Fruit fly (Drosophila melanogaster): ENCODE data around the gene CG14662.
A peak's percentile ranks its signal among the peaks of the same experiment; 100 is the strongest.

The CG14662 gene

DNA sequence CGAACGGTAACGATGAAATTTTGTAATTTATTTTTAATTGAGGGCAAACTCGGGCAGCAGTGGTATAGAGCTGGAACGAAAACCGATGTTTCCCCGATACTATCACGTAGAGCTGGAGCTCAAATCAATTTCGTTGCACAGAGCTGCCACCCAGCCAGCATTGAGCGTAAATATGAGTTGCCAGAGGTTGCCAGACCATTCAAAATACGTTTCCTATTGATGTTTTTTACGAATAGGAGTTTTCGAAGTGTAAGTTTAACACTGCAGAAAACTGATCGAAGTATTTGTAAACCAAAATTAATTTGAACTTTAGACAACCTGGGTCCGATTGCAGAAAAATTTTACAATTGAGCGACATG lies 31.5 kb downstream of the CG14662 start, which contains the start of gene Ubc6 (continued):
- TF ChIP-seq Hr78 (GFP tag; optimal IDR thresholded peaks at IDR 0.05) = no peak
- TF ChIP-seq her (GFP tag; optimal IDR thresholded peaks at IDR 0.05) = peak; percentile 100
- no peak for TF ChIP-seq MTF-1 (GFP tag; optimal IDR thresholded peaks at IDR 0.05; ENCODE audit: borderline replicate concordance)
- TF ChIP-seq hkb (optimal IDR thresholded peaks at IDR 0.05) = peak; percentile 80
- TF ChIP-seq hkb (GFP tag; IDR thresholded peaks at IDR 0.05) = no peak
- TF ChIP-seq CG32532 (GFP tag; IDR thresholded peaks at IDR 0.05) = no peak
- TF ChIP-seq pros (GFP tag; optimal IDR thresholded peaks at IDR 0.05) = no peak
- TF ChIP-seq vfl (GFP tag; optimal IDR thresholded peaks at IDR 0.05) = peak; percentile 76
- TF ChIP-seq Lhr (GFP tag; optimal IDR thresholded peaks at IDR 0.05) = peak; percentile 99
- peak; percentile 88 for TF ChIP-seq Elba2 (GFP tag; optimal IDR thresholded peaks at IDR 0.05)
- TF ChIP-seq CG18262 (tag; optimal IDR thresholded peaks at IDR 0.05) = peak; percentile 41
- peak; percentile 95 for TF ChIP-seq CG33213 (GFP tag; optimal IDR thresholded peaks at IDR 0.05)
- no peak for TF ChIP-seq fd102C (GFP tag; optimal IDR thresholded peaks at IDR 0.05)
- no peak for TF ChIP-seq sd (tag; optimal IDR thresholded peaks at IDR 0.05)
- TF ChIP-seq mam (GFP tag; optimal IDR thresholded peaks at IDR 0.05) = peak; percentile 85
- peak; percentile 62 for TF ChIP-seq exex (tag; optimal IDR thresholded peaks at IDR 0.05)
- peak; percentile 98 for TF ChIP-seq Ets65A (GFP tag)
- TF ChIP-seq CG11723 (GFP tag; optimal IDR thresholded peaks at IDR 0.05) = peak; percentile 9
- peak; percentile 31 for TF ChIP-seq Deaf1 (tag; optimal IDR thresholded peaks at IDR 0.05)
- no peak for TF ChIP-seq hbn (GFP tag; IDR thresholded peaks at IDR 0.05; ENCODE audit: partially characterized antibody)
- TF ChIP-seq Mrtf (GFP tag; IDR thresholded peaks at IDR 0.05) = no peak
- TF ChIP-seq NFAT (GFP tag; IDR thresholded peaks at IDR 0.05) = no peak
- peak; percentile 27 for TF ChIP-seq CG10431 (GFP tag; optimal IDR thresholded peaks at IDR 0.05)
- peak; percentile 55 for TF ChIP-seq CG9727 (GFP tag; optimal IDR thresholded peaks at IDR 0.05)
- no peak for TF ChIP-seq B-H1 (GFP tag; IDR thresholded peaks at IDR 0.05)
- TF ChIP-seq prd (optimal IDR thresholded peaks at IDR 0.05) = no peak
- TF ChIP-seq prd (GFP tag; IDR thresholded peaks at IDR 0.05) = no peak
- peak; percentile 79 for TF ChIP-seq CG9609 (GFP tag; optimal IDR thresholded peaks at IDR 0.05)
- peak; percentile 76 for TF ChIP-seq tin (GFP tag; optimal IDR thresholded peaks at IDR 0.05)
- no peak for TF ChIP-seq ap (GFP tag; IDR thresholded peaks at IDR 0.05)
- TF ChIP-seq CG5245 (GFP tag; optimal IDR thresholded peaks at IDR 0.05) = peak; percentile 25
- peak; percentile 96 for TF ChIP-seq HmgD (GFP tag; optimal IDR thresholded peaks at IDR 0.05)
- no peak for TF ChIP-seq CG10274 (GFP tag; optimal IDR thresholded peaks at IDR 0.05)
- TF ChIP-seq CG14667 (GFP tag; IDR thresholded peaks at IDR 0.05) = no peak
- no peak for TF ChIP-seq CG31224 (GFP tag; IDR thresholded peaks at IDR 0.05)
- TF ChIP-seq ham (GFP tag; IDR thresholded peaks at IDR 0.05) = no peak
- TF ChIP-seq dmrt99B (tag; optimal IDR thresholded peaks at IDR 0.05) = peak; percentile 40
- TF ChIP-seq CG1024 (GFP tag; IDR thresholded peaks at IDR 0.05) = no peak
- TF ChIP-seq CG17328 (GFP tag; IDR thresholded peaks at IDR 0.05) = no peak
- peak; percentile 43 to 73 for TF ChIP-seq Hr51 (GFP tag; optimal IDR thresholded peaks at IDR 0.05)
- peak; percentile 21 for TF ChIP-seq en (GFP tag; optimal IDR thresholded peaks at IDR 0.05)
- peak; percentile 58 for TF ChIP-seq CG13775 (GFP tag; optimal IDR thresholded peaks at IDR 0.05)
- TF ChIP-seq H2.0 (GFP tag; IDR thresholded peaks at IDR 0.05) = no peak
- peak; percentile 4 for TF ChIP-seq Fer2 (tag; optimal IDR thresholded peaks at IDR 0.05)
- peak; percentile 13 for TF ChIP-seq nau (GFP tag; optimal IDR thresholded peaks at IDR 0.05)
- TF ChIP-seq CG6791 (GFP tag; IDR thresholded peaks at IDR 0.05; ENCODE audit: partially characterized antibody) = no peak
- peak; percentile 38 for TF ChIP-seq dmrt11E (tag; optimal IDR thresholded peaks at IDR 0.05)
- no peak for TF ChIP-seq CG8478 (optimal IDR thresholded peaks at IDR 0.05)
- no peak for TF ChIP-seq chm (GFP tag; IDR thresholded peaks at IDR 0.05)
- peak; percentile 56 for TF ChIP-seq grau (tag; optimal IDR thresholded peaks at IDR 0.05)
- TF ChIP-seq sc (optimal IDR thresholded peaks at IDR 0.05) = no peak
- no peak for TF ChIP-seq sc (GFP tag; optimal IDR thresholded peaks at IDR 0.05)
- TF ChIP-seq NC2β (GFP tag; optimal IDR thresholded peaks at IDR 0.05) = peak; percentile 72
